Worm (Caenorhabditis elegans) whole organism, early embryonic: Measurements from ENCODE around the gene W08F4.3.

Experiments used
- B0310.2 ChIP-seq: sonication (generic microtip); optimal IDR thresholded peaks from 2 replicates; lab custom pipeline; 2016; ENCODE audit warnings: mild to moderate bottlenecking, missing genetic modification characterization, missing compliant biosample characterization
- F13C5.2 ChIP-seq: sonication (generic microtip); optimal IDR thresholded peaks from 2 replicates; lab custom pipeline; 2017; ENCODE audit warnings: mild to moderate bottlenecking, missing genetic modification characterization, inconsistent platforms, missing compliant biosample characterization
- aly-1 ChIP-seq: sonication (generic microtip); optimal IDR thresholded peaks from 2 replicates; lab custom pipeline; 2016; ENCODE audit warnings: missing genetic modification characterization, missing compliant biosample characterization
- ama-1 ChIP-seq: fragments of 150-350 bp; optimal IDR thresholded peaks from 2 replicates; lab custom pipeline; 2014
- ceh-13 ChIP-seq: fragments of 200-800 bp; sonication (Bioruptor generic); optimal IDR thresholded peaks from 2 replicates; lab custom pipeline; 2018; ENCODE audit warnings: mild to moderate bottlenecking, missing genetic modification characterization, missing compliant biosample characterization
- ceh-36 ChIP-seq: sonication (generic microtip); optimal IDR thresholded peaks from 2 replicates; lab custom pipeline; 2016; ENCODE audit warnings: missing genetic modification characterization, inconsistent platforms, missing compliant biosample characterization
- ets-7 ChIP-seq: sonication (generic microtip); optimal IDR thresholded peaks from 2 replicates; lab custom pipeline; 2016; ENCODE audit warnings: missing genotype, missing genetic modification characterization, missing compliant biosample characterization
- flt-1 ChIP-seq: fragments of 200-800 bp; sonication (Bioruptor generic); IDR thresholded peaks from 2 replicates; pipeline ENCODE4 v1.3.6; 2022; ENCODE audit warnings: missing genetic modification characterization, missing compliant biosample characterization
- hmbx-1 ChIP-seq: sonication (generic microtip); optimal IDR thresholded peaks from 2 replicates; lab custom pipeline; 2016; ENCODE audit warnings: mild to moderate bottlenecking, missing genetic modification characterization, missing compliant biosample characterization
- hmg-4 ChIP-seq: fragments of 200-800 bp; sonication (Bioruptor generic); optimal IDR thresholded peaks from 2 replicates; lab custom pipeline; 2018; ENCODE audit warnings: mild to moderate bottlenecking, missing genetic modification characterization, missing compliant biosample characterization
- hnd-1 ChIP-seq: sonication (generic microtip); optimal IDR thresholded peaks from 2 replicates; lab custom pipeline; 2016; ENCODE audit warnings: missing genetic modification characterization, missing compliant biosample characterization
- pes-1 ChIP-seq: fragments of 200-800 bp; sonication (Bioruptor generic); IDR thresholded peaks from 2 replicates; pipeline ENCODE4 v1.3.6; 2022; ENCODE audit warnings: missing genetic modification reagents, missing genetic modification characterization, missing compliant biosample characterization
- scrt-1 ChIP-seq: fragments of 200-800 bp; sonication (Bioruptor generic); IDR thresholded peaks from 2 replicates; pipeline ENCODE4 v1.3.6; 2022; ENCODE audit warnings: missing genetic modification characterization, missing compliant biosample characterization
- sea-1 ChIP-seq: fragments of 200-800 bp; sonication (Bioruptor generic); conservative IDR thresholded peaks from 2 replicates; pipeline ENCODE4 v1.3.6; 2022; ENCODE audit warnings: missing genetic modification characterization, missing compliant biosample characterization
- tbx-11 ChIP-seq: fragments of 200-800 bp; sonication (Bioruptor generic); IDR thresholded peaks from 2 replicates; pipeline ENCODE4 v1.3.6; 2022; ENCODE audit warnings: missing genetic modification characterization, missing compliant biosample characterization
- tbx-37 ChIP-seq: fragments of 200-800 bp; sonication (Bioruptor generic); conservative IDR thresholded peaks from 2 replicates; pipeline ENCODE4 v1.3.6; 2022; ENCODE audit warnings: missing genetic modification reagents, missing genetic modification characterization, missing compliant biosample characterization
- tra-4 ChIP-seq: sonication (generic microtip); optimal IDR thresholded peaks from 2 replicates; lab custom pipeline; 2017; ENCODE audit warnings: missing genetic modification characterization, missing compliant biosample characterization

W08F4.3 gene

DNA sequence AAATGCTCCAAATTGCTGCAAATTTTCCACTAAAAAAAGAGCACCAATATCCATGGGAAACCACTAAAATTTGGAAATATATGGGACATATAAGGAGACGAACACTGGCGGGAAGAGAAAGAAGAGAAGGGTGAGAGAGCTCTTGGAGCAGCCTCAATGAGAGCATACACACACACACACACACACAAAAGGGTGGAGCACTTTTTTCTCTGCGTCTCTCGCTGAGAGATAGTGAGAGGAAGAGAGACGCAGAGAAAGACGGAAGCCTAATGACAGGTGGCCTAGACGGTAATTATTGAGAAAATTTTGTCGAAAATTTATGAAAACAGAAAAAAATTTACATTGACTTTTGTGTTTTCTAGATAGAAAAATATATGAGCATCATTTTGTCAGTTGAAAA, 42.1 kb downstream of the W08F4.3 start:
- TF ChIP-seq ceh-36 (tag; lab: Kevin White, UChicago) (no peak), tbx-11 (GFP tag; lab: Robert Waterston, UW) (no peak), ama-1 (no peak), tbx-37 (GFP tag; lab: Robert Waterston, UW) (no peak), scrt-1 (no peak), F13C5.2 (tag; lab: Kevin White, UChicago) (no peak), hmg-4 (no peak), flt-1 (GFP tag; lab: Robert Waterston, UW) (no peak), hmbx-1 (no peak), tra-4 (tag; lab: Kevin White, UChicago) (no peak), B0310.2 (tag; lab: Kevin White, UChicago) (no peak), aly-1 (no peak), pes-1 (GFP tag; lab: Robert Waterston, UW) (no peak), ets-7 (tag; lab: Kevin White, UChicago) (no peak), ceh-13 (GFP tag; lab: Kevin White, UChicago) (no peak)

DNA sequence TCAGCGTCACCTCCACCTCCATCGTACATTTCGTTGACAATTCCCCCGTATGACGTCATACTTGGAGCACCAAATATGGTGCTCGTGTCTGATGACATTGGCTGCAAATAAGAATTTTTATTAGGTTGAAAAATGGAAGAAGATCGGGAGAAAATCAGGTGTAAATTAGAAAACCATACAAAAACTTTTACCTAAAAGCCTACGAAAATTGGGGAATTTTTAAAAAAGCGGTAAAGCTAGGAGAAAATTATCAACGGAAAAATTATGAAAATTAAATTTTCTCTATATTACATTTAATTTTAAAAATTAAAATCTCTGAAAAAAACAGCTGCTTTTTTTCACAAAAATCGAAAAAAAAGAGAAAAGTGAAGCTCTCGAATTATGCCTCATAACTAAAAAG, 44.0 kb downstream of the W08F4.3 start, which contains the start of gene T04B8.5:
T04B8.5 (minus strand) TSS at position 101 of the 400 bp plus-strand sequence.
- TF ChIP-seq B0310.2 (tag; lab: Kevin White, UChicago) (no peak), hmbx-1 (no peak), scrt-1 (no peak), ets-7 (tag; lab: Kevin White, UChicago) (no peak), ceh-13 (GFP tag; lab: Kevin White, UChicago) (no peak), tra-4 (tag; lab: Kevin White, UChicago) (no peak), ceh-36 (tag; lab: Kevin White, UChicago) (no peak), tbx-11 (GFP tag; lab: Robert Waterston, UW) (no peak), F13C5.2 (tag; lab: Kevin White, UChicago) (no peak), sea-1 (GFP tag; lab: Robert Waterston, UW) (no peak), ama-1 (no peak), flt-1 (GFP tag; lab: Robert Waterston, UW) (no peak)

DNA sequence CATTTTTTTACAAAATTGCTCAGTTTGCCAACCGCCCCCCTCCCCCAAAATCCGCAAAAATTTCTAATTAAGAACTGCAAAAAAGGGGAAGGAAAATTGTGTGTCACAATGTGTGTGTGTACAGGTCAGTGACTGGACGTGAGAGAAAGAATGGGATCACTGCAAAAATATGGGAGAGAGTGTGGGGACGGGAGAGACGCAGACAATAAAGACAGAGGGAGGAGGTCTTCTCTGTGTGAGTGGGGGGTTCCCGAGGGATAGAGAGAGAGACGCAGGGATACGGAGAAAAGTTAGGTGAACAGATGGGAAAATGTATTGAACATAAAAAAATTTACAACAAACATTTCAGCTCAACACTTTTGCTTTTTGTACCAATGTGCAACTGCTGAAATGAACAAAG, 45.5 kb downstream of the W08F4.3 start:
- TF ChIP-seq hnd-1 (tag; lab: Kevin White, UChicago) = no peak
- no peak for TF ChIP-seq ceh-13 (GFP tag; lab: Kevin White, UChicago)
- TF ChIP-seq pes-1 (GFP tag; lab: Robert Waterston, UW) = no peak
- TF ChIP-seq tra-4 (tag; lab: Kevin White, UChicago) = no peak
- no peak for TF ChIP-seq hmbx-1
- no peak for TF ChIP-seq hmg-4
- no peak for TF ChIP-seq F13C5.2 (tag; lab: Kevin White, UChicago)
- no peak for TF ChIP-seq ceh-36 (tag; lab: Kevin White, UChicago)
- no peak for TF ChIP-seq sea-1 (GFP tag; lab: Robert Waterston, UW)
- no peak for TF ChIP-seq scrt-1
- TF ChIP-seq aly-1 = no peak

DNA sequence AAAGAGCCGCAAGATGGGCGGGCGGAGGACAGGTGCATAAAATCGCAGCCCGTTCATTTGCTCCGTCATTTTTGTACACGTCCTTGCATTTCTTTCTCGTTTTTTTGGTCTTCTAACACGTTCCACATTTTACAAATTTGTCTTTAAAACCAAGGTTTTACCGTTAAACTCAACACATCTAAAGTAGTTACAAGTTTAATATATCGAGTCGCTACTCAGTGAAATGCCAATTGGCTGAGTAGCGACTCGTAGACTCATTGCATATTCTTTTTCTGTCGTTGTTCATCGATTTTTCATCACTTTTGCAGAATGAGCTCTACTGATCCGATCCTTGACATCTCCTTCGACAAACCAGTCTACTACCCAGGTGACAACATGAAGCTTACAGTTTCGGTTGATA, 46.8 kb downstream of the W08F4.3 start, which contains the start of gene arrd-1:
arrd-1 (plus strand) TSS at position 301 of the 400 bp plus-strand sequence.
- TF ChIP-seq ets-7 (tag; lab: Kevin White, UChicago) (no peak), ceh-13 (GFP tag; lab: Kevin White, UChicago) (no peak), flt-1 (GFP tag; lab: Robert Waterston, UW) (no peak), ceh-36 (tag; lab: Kevin White, UChicago) (no peak), tra-4 (tag; lab: Kevin White, UChicago) (no peak), scrt-1 (no peak), hmbx-1 (no peak), hmg-4 (no peak), pes-1 (GFP tag; lab: Robert Waterston, UW) (no peak), F13C5.2 (tag; lab: Kevin White, UChicago) (no peak), tbx-37 (GFP tag; lab: Robert Waterston, UW) (no peak), hnd-1 (tag; lab: Kevin White, UChicago) (no peak), B0310.2 (tag; lab: Kevin White, UChicago) (no peak), tbx-11 (GFP tag; lab: Robert Waterston, UW) (no peak), aly-1 (no peak), ama-1 (no peak), sea-1 (GFP tag; lab: Robert Waterston, UW) (no peak)

DNA sequence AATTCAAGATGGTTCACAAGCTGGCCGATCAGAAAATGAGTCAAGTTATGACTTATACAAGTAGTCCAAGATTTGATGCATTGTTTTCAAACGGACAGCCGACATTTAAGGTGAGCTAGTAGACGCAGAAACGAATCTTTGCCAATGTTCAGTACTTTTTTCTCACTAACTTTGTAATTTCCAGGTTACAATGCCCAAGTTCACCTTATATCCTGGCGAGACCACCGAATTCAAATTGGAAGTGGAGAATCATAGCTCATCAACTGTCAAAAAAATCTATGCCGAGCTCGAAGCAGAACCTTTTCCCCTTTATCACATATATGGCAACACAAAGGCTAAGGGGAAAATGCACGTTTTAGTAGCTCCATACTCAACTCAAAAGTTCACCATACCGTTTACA, 47.5 kb downstream of the W08F4.3 start:
- TF ChIP-seq ceh-13 (GFP tag; lab: Kevin White, UChicago) (no peak), aly-1 (no peak), sea-1 (GFP tag; lab: Robert Waterston, UW) (no peak), flt-1 (GFP tag; lab: Robert Waterston, UW) (no peak), B0310.2 (tag; lab: Kevin White, UChicago) (no peak), ceh-36 (tag; lab: Kevin White, UChicago) (no peak), hmg-4 (no peak), ama-1 (no peak), hmbx-1 (no peak), ets-7 (tag; lab: Kevin White, UChicago) (no peak), tra-4 (tag; lab: Kevin White, UChicago) (no peak), pes-1 (GFP tag; lab: Robert Waterston, UW) (no peak), tbx-37 (GFP tag; lab: Robert Waterston, UW) (no peak), F13C5.2 (tag; lab: Kevin White, UChicago) (no peak), tbx-11 (GFP tag; lab: Robert Waterston, UW) (no peak), hnd-1 (tag; lab: Kevin White, UChicago) (no peak), scrt-1 (no peak)

DNA sequence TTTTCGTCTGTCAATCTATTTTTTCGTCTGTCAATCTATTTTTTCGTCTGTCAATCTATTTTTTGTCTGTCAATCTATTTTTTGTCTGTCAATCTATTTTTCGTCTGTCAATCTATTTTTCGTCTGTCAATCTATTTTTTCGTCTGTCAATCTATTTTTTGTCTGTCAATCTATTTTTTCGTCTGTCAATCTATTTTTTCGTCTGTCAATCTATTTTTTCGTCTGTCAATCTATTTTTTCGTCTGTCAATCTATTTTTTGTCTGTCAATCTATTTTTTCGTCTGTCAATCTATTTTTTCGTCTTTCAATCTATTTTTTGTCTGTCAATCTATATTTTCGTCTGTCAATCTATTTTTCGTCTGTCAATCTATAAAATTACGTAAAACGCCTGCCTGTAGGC, 49.1 kb downstream of the W08F4.3 start:
- TF ChIP-seq tbx-11 (GFP tag; lab: Robert Waterston, UW) = 0 out of 2 replicates have a peak, but pooled peaks have one; percentile 46
